Worm (Caenorhabditis elegans) whole organism, L3 larva: ENCODE data around the gene xbx-3.

Experiments
- ama-1 ChIP-seq: fragments of 150-350 bp; optimal IDR thresholded peaks from 2 replicates; lab custom pipeline; 2018
- ceh-82 ChIP-seq: fragments of 150-350 bp; optimal IDR thresholded peaks from 2 replicates; lab custom pipeline; 2014; ENCODE audit warnings: missing biosample characterization, missing genetic modification characterization
- elt-3 ChIP-seq, 3 experiments: fragments of 150-350 bp in 1 of 3; sonication (generic microtip) in 2 of 3; optimal IDR thresholded peaks; 2 replicates in 2 of 3; 4 replicates in 1 of 3; lab custom pipeline; 2014 to 2017; ENCODE audit warnings: missing biosample characterization in 3 of 3, missing genetic modification characterization in 3 of 3
- fkh-2 ChIP-seq: fragments of 150-350 bp; optimal IDR thresholded peaks from 2 replicates; lab custom pipeline; 2014; ENCODE audit warnings: missing biosample characterization, missing genetic modification reagents, missing genetic modification characterization
- nhr-12 ChIP-seq: fragments of 150-350 bp; optimal IDR thresholded peaks from 2 replicates; lab custom pipeline; 2014; ENCODE audit warnings: missing biosample characterization, missing genetic modification characterization
- nhr-237 ChIP-seq: fragments of 150-350 bp; optimal IDR thresholded peaks from 2 replicates; lab custom pipeline; 2014; ENCODE audit warnings: missing biosample characterization, missing genetic modification characterization
- nhr-28 ChIP-seq: fragments of 150-350 bp; optimal IDR thresholded peaks from 2 replicates; lab custom pipeline; 2014; ENCODE audit warnings: missing biosample characterization, missing genetic modification characterization
- pqm-1 ChIP-seq: fragments of 150-350 bp; optimal IDR thresholded peaks from 2 replicates; lab custom pipeline; 2017; ENCODE audit warnings: missing biosample characterization, missing genetic modification characterization, inconsistent platforms
- sea-2 ChIP-seq: fragments of 150-350 bp; sonication (generic microtip); optimal IDR thresholded peaks from 4 replicates; lab custom pipeline; 2014; ENCODE audit warnings: missing biosample characterization, missing genetic modification reagents, missing genetic modification characterization
- snpc-4 ChIP-seq: fragments of 150-350 bp; optimal IDR thresholded peaks from 2 replicates; lab custom pipeline; 2014; ENCODE audit warnings: missing biosample characterization, missing genetic modification characterization
- tbx-2 ChIP-seq: sonication (generic microtip); optimal IDR thresholded peaks from 2 replicates; lab custom pipeline; 2016; ENCODE audit warnings: mild to moderate bottlenecking, missing genetic modification characterization, missing compliant biosample characterization

DNA sequence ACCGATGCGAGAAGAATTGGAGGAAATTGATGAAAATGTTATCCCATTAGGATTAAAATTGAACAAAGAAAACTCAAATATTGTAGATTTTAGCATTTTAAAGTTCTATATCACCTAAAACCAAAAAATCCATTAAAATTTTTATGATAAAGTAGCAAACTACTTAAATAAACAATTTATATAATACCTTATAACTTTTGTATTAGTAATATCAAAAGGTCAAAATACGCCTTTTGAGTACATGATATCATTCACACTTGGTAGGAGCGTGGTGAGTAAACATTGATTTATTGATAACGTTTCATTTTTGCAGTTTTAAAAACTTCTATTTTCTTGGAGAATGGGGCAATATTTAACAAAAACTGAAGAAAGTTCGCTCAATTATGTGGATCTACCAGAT, 34.7 kb upstream of the xbx-3 start, which contains the start of gene C05B5.5:
- no peak for TF ChIP-seq fkh-2 (tag; lab: Kevin White, UChicago)
- no peak for TF ChIP-seq pqm-1 (tag; lab: Kevin White, UChicago)
- no peak for TF ChIP-seq ceh-82 (tag; lab: Kevin White, UChicago)
- no peak for TF ChIP-seq snpc-4
- TF ChIP-seq nhr-12 (tag; lab: Kevin White, UChicago) = no peak
- no peak for TF ChIP-seq sea-2 (GFP tag; lab: Kevin White, UChicago)
- TF ChIP-seq nhr-237 (tag; lab: Kevin White, UChicago) = no peak
- no peak for TF ChIP-seq ama-1 (lab: Kevin White, UChicago)
- no peak for TF ChIP-seq nhr-28 (tag; lab: Kevin White, UChicago)
- TF ChIP-seq tbx-2 (tag; lab: Kevin White, UChicago) = no peak
- TF ChIP-seq elt-3 (tag; optimal IDR thresholded peaks at IDR 0.05; lab: Kevin White, UChicago) = no peak
